Worm (Caenorhabditis elegans) whole organism, midembryonic: ENCODE results near the gene mltn-10.

Source experiments
- T22C8.4 ChIP-seq: fragments of 200-800 bp; sonication (Bioruptor generic); IDR thresholded peaks from 2 replicates; pipeline ENCODE4 v1.3.6; 2022; ENCODE audit warnings: missing genetic modification characterization, missing compliant biosample characterization
- cog-1 ChIP-seq: sonication (generic microtip); optimal IDR thresholded peaks from 2 replicates; lab custom pipeline; 2016; ENCODE audit warnings: missing genetic modification characterization, missing compliant biosample characterization
- flt-1 ChIP-seq: fragments of 200-800 bp; sonication (Bioruptor generic); IDR thresholded peaks from 2 replicates; pipeline ENCODE4 v1.3.6; 2022; ENCODE audit warnings: missing genetic modification characterization, missing compliant biosample characterization
- klf-2 ChIP-seq: fragments of 200-800 bp; sonication (Bioruptor generic); conservative IDR thresholded peaks from 2 replicates; pipeline ENCODE4 v1.3.6; 2022; ENCODE audit warnings: missing genetic modification reagents, missing genetic modification characterization, missing compliant biosample characterization
- med-1 ChIP-seq: sonication (generic microtip); optimal IDR thresholded peaks from 2 replicates; lab custom pipeline; 2017; ENCODE audit warnings: missing genetic modification characterization, mild to moderate bottlenecking, missing compliant biosample characterization, antibody characterized with exemption, missing genetic modification reagents; ENCODE audit not compliant: insufficient read depth
- ref-1 ChIP-seq: fragments of 200-800 bp; sonication (Bioruptor generic); conservative IDR thresholded peaks from 2 replicates; pipeline ENCODE4 v1.3.6; 2022; ENCODE audit warnings: missing genetic modification reagents, missing genetic modification characterization, missing compliant biosample characterization
- tab-1 ChIP-seq: fragments of 200-800 bp; sonication (Bioruptor generic); IDR thresholded peaks from 2 replicates; pipeline ENCODE4 v1.3.6; 2022; ENCODE audit warnings: missing genetic modification characterization, missing compliant biosample characterization
- ztf-23 ChIP-seq: fragments of 200-800 bp; sonication (Bioruptor generic); IDR thresholded peaks from 2 replicates; pipeline ENCODE4 v1.3.6; 2022; ENCODE audit warnings: missing genetic modification reagents, missing genetic modification characterization, missing compliant biosample characterization
- ztf-29 ChIP-seq: fragments of 200-800 bp; sonication (Bioruptor generic); IDR thresholded peaks from 2 replicates; pipeline ENCODE4 v1.3.6; 2022; ENCODE audit warnings: missing genetic modification reagents, missing genetic modification characterization, missing compliant biosample characterization

mltn-10 gene

DNA sequence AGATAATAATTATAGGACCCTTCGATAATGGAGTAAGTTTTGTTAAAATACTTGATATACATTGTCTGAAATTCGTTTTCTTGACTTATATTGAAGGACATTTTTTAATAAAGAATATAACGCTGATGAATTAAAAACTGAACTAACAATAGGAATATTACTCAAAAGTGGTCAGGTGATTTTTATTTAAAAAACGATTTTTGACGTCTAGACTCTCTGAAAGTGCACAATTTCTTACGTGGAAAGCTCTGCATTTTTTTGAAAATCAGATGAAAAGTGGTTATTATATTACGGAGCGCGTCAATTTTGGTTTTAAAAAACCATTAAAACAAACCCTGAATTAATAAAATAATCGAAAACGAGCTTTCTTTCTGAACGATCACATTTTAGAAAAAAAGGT, 13.9 kb downstream of the mltn-10 start, which contains the start of gene sre-13:
sre-13 (minus strand) TSS at position 101 of the 400 bp plus-strand sequence.
- no peak for TF ChIP-seq ztf-23
- no peak for TF ChIP-seq T22C8.4
- TF ChIP-seq cog-1 = no peak
- no peak for TF ChIP-seq ztf-29 (GFP tag; lab: Robert Waterston, UW)
- no peak for TF ChIP-seq tab-1 (GFP tag; lab: Robert Waterston, UW)

DNA sequence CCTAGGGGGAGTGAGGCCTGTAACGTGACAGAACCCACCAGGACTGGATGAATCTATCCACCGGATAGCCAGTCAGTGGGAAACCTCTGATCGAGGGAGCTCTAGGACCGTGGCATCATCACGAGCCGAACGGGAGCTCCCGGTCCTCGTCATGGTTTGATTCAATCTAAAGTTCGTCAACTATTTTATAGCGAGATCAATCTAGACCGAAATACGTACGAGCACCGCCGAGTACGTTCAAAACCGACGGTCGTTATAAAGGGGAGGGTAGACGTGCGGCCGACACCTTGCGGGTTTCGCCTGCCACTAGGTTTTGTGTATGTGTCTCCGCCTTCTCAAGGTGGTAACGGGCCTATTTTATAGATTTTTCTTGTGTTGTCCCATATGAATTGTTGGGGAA, 18.5 kb downstream of the mltn-10 start:
- TF ChIP-seq tab-1 (GFP tag; lab: Robert Waterston, UW) (0 out of 2 replicates have a peak, but pooled peaks have one; percentile 52), flt-1 (GFP tag; lab: Robert Waterston, UW) (peak; percentile 47; the same call in 1 of the 2 replicates)

DNA sequence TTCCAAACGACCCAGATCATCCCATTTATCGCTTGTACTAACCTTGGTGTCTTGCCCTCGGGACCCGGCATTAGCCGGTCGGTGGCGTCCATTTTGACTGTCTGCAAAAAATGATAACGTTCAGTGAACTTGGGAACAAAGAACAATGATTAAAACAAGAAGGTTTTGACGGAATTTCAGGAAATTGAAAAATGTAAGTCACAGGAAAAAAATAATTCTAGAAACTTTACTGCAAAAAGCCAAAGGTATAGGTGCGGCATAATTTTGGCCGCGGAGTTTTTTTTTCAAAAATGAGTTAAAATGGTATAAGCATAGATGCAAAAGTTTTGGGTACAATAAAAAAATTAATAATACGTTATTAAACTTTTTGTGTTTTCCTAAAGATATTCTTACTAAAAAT, 21.1 kb downstream of the mltn-10 start, which contains the start of gene atgp-2:
atgp-2 (minus strand) TSS at position 101 of the 400 bp plus-strand sequence.
- TF ChIP-seq med-1 (GFP tag; lab: Kevin White, UChicago) (no peak), ref-1 (GFP tag; lab: Robert Waterston, UW) (no peak), tab-1 (GFP tag; lab: Robert Waterston, UW) (no peak), klf-2 (no peak), flt-1 (GFP tag; lab: Robert Waterston, UW) (no peak), cog-1 (no peak), ztf-23 (no peak), ztf-29 (GFP tag; lab: Robert Waterston, UW) (no peak), T22C8.4 (no peak)

DNA sequence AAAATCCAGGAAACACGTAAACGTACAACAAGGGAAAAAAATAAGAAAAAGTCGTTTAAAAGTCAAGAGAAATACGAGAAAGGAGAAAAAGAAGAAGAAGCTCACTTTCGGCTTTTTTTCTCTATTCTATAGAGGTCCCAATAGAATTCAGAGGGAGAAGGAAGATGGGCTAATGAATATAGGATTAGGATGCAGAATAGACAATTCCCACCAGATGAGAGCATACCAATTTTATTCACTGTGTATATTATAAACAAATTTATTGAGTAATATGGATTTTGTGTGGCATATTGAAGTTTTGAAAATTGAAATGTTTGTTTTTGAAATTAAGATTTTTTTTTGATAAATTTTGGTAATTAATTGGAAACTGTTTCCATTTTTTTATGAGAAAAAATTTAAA, 21.6 kb downstream of the mltn-10 start:
- TF ChIP-seq ztf-23 (no peak), ztf-29 (GFP tag; lab: Robert Waterston, UW) (no peak), klf-2 (no peak), flt-1 (GFP tag; lab: Robert Waterston, UW) (no peak), T22C8.4 (no peak), tab-1 (GFP tag; lab: Robert Waterston, UW) (no peak)

DNA sequence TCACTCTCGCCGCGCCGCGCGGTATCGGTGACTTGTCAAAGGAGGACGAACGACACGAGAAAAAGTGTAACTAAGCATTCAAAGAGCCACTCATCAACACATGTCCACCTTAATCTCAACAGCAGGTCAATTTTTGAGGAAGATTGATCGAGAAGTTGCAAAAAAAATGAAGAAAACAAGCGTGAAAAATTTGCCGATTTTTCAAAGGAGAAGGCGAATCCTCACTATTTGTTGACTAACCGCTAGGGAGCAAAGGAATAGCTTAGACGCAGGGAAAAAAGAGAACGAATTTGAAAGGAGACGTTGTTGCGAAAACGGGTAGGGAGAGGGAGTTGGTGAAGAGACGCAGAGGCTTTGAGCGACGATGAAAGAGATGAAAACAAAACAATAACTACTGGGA, 22.4 kb downstream of the mltn-10 start:
- TF ChIP-seq ztf-29 (GFP tag; lab: Robert Waterston, UW) = no peak
- no peak for TF ChIP-seq klf-2
- TF ChIP-seq ztf-23 = no peak
- no peak for TF ChIP-seq cog-1
- no peak for TF ChIP-seq T22C8.4
- TF ChIP-seq tab-1 (GFP tag; lab: Robert Waterston, UW) = no peak
- no peak for TF ChIP-seq flt-1 (GFP tag; lab: Robert Waterston, UW)
- TF ChIP-seq med-1 (GFP tag; lab: Kevin White, UChicago) = no peak
- TF ChIP-seq ref-1 (GFP tag; lab: Robert Waterston, UW) = no peak

DNA sequence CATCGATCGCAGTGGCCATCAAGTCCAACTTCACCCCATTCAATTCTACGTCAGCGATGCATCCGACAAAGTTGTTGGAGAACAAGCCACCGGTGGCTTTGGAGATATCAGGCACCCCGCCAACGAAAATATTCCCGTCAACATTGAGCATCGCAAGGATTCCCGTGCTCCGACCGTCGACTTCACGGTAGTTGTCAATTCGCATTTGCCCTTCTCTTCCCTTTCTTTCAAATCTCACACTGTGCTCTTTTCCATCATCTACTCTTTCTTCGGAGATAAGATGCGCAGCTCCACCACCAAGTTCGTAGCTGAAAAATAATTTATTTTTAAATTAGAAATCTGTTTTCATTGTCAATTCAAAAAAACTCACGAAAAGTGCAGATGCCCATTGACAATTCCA, 24.7 kb downstream of the mltn-10 start:
- TF ChIP-seq ref-1 (GFP tag; lab: Robert Waterston, UW) (no peak), ztf-23 (no peak), med-1 (GFP tag; lab: Kevin White, UChicago) (no peak)

DNA sequence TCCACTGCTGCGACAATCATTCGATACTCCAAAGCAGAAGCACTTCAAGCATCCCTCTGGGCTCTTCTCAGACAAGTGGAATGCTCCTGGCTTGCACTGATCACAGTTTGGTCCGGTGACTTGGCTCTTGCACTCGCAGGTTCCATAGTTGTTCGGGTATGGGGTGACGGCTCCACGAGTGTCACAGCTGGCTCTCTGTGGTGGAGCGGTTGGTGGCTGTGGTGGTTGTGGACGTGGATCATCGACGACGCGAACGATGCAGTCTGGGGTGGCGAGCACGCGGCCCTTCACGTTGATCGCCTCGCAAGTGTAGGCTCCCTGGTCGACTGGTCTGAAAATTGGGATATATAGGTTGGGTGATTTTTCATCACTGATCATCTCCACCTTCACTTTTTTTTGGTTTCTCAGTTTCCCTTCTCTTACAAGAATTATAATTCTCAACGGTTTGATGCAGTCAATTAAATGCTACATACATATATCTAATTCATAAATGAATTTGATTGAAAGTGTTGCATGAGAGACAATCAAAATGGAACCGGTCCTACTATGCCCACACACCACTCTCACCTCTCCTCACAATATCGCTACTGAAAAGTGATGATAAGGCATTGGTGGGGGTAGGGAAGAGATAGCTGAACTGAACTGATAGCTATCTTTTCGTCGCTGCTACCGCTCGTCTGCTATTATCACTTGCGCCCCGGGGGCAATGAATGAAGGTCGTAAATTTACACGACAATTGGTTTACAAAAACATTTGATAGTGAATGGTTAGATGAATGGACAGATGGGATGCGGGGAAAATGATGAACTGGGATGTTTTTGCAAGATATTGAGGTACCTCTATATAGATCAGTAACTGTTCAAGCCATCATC, 42.0 kb downstream of the mltn-10 start:
- TF ChIP-seq med-1 (GFP tag; lab: Kevin White, UChicago) (no peak), ztf-29 (GFP tag; lab: Robert Waterston, UW) (no peak), cog-1 (no peak), flt-1 (GFP tag; lab: Robert Waterston, UW) (no peak), ztf-23 (no peak), ref-1 (GFP tag; lab: Robert Waterston, UW) (no peak), T22C8.4 (no peak), tab-1 (GFP tag; lab: Robert Waterston, UW) (no peak), klf-2 (no peak)

DNA sequence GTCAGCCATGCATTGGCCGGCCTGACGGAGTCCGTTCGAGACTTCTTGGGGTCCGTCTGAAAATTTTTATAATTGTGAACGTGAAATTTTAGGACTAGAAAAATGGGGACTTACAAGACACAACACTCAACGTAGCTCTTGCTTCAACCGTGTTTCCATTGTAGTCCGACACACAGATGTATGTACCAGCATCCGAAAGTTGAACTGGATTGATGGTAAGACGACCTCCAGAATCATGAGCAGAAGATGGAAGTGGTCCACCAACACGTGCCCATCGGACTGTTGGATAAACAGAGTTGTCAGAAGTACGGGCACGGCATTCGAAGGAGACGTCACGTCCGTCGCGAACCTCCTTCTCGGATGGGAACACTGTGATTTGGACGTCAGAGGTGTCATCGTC, 43.4 kb downstream of the mltn-10 start:
- no peak for TF ChIP-seq T22C8.4
- no peak for TF ChIP-seq tab-1 (GFP tag; lab: Robert Waterston, UW)
- TF ChIP-seq klf-2 = no peak
- TF ChIP-seq flt-1 (GFP tag; lab: Robert Waterston, UW) = no peak
- no peak for TF ChIP-seq med-1 (GFP tag; lab: Kevin White, UChicago)
- TF ChIP-seq ztf-29 (GFP tag; lab: Robert Waterston, UW) = no peak
- no peak for TF ChIP-seq cog-1
- TF ChIP-seq ref-1 (GFP tag; lab: Robert Waterston, UW) = no peak
- no peak for TF ChIP-seq ztf-23

DNA sequence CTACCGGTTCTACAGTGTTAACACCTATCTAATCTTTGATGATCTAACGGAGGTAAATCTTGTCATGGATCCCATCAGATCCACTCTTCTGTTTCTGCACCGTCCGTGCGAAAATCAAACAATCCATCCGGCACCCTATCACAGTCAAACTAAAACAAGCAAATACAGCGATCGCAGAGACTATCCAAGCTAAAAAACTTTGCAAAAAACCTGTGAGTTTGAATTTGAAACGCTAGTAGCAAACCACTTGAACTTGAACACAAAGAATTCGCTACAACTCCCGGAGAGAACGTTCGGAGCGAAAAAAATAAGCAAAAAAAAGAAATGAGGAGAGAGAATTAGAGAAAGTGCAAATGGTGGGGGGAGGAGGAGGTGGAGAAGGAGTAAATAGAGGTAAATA, 45.8 kb downstream of the mltn-10 start:
- TF ChIP-seq T22C8.4 (no peak), cog-1 (no peak), tab-1 (GFP tag; lab: Robert Waterston, UW) (no peak), flt-1 (GFP tag; lab: Robert Waterston, UW) (no peak), ref-1 (GFP tag; lab: Robert Waterston, UW) (no peak), ztf-29 (GFP tag; lab: Robert Waterston, UW) (no peak), klf-2 (no peak), med-1 (GFP tag; lab: Kevin White, UChicago) (no peak), ztf-23 (no peak)

DNA sequence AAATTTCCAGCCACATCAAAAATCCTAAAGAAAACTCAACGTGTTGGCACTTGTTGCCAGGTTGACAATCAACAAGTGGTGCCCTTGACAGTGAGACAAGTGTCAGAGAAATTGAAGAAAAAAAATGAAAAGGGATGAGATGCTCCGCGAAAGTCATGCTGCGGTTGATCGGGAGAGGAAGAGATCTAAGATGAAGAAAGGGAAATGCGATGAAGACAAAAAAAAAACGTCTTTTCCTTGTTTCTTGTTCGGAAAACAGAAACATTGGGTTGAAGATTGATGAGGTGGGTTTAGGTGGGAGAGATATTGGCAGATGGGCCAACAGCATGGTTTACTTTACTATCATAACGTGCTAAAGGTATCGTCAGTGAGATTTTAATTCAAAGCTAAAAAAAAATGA, 47.3 kb downstream of the mltn-10 start:
- TF ChIP-seq med-1 (GFP tag; lab: Kevin White, UChicago) (no peak), klf-2 (no peak), flt-1 (GFP tag; lab: Robert Waterston, UW) (no peak), ztf-29 (GFP tag; lab: Robert Waterston, UW) (no peak), cog-1 (no peak), tab-1 (GFP tag; lab: Robert Waterston, UW) (no peak), ztf-23 (no peak), T22C8.4 (no peak), ref-1 (GFP tag; lab: Robert Waterston, UW) (no peak)
